Fruit fly (Drosophila melanogaster) whole organism, embryonic: ENCODE measurements around the gene CG13131.

Experiments
- ATbp ChIP-seq: fragments of 200-800 bp; sonication (Bioruptor generic); optimal IDR thresholded peaks from 2 replicates; lab custom pipeline; 2017; ENCODE audit warnings: missing biosample characterization, mild to moderate bottlenecking, missing genetic modification characterization, missing genetic modification reagents
- Asciz ChIP-seq: fragments of 200-800 bp; sonication (Bioruptor generic); optimal IDR thresholded peaks from 2 replicates; lab custom pipeline; 2017; ENCODE audit warnings: missing biosample characterization, mild to moderate bottlenecking, missing genetic modification characterization, missing genetic modification reagents
- BEAF-32 ChIP-seq: fragments of 200-800 bp; sonication (Bioruptor generic); optimal IDR thresholded peaks from 3 replicates; lab custom pipeline; 2017; ENCODE audit warnings: missing biosample characterization, missing genetic modification characterization, mild to moderate bottlenecking, moderate library complexity, missing genetic modification reagents
- CG10209 ChIP-seq: fragments of 200-800 bp; sonication (Bioruptor generic); optimal IDR thresholded peaks from 3 replicates; lab custom pipeline; 2017; ENCODE audit warnings: missing biosample characterization, mild to moderate bottlenecking, missing genetic modification characterization, missing genetic modification reagents
- CG10565 ChIP-seq: fragments of 200-800 bp; sonication (Bioruptor generic); optimal IDR thresholded peaks from 3 replicates; lab custom pipeline; 2016; ENCODE audit warnings: missing biosample characterization, mild to moderate bottlenecking, missing genetic modification characterization
- CG11398 ChIP-seq: fragments of 200-800 bp; sonication (Bioruptor generic); optimal IDR thresholded peaks from 2 replicates; lab custom pipeline; 2016; ENCODE audit warnings: missing biosample characterization, missing genetic modification characterization
- CG11695 ChIP-seq: fragments of 200-800 bp; sonication (Bioruptor generic); IDR thresholded peaks from 3 replicates; pipeline ENCODE4 v1.3.6; 2022; ENCODE audit warnings: missing biosample characterization, missing genetic modification characterization
- CG12155 ChIP-seq: fragments of 200-800 bp; sonication (Bioruptor generic); optimal IDR thresholded peaks from 3 replicates; lab custom pipeline; 2016; ENCODE audit warnings: missing biosample characterization, missing genetic modification characterization
- CG12391 ChIP-seq: fragments of 200-800 bp; sonication (Bioruptor generic); optimal IDR thresholded peaks from 3 replicates; lab custom pipeline; 2018; ENCODE audit warnings: missing biosample characterization, mild to moderate bottlenecking, missing genetic modification characterization, moderate library complexity
- CG12769 ChIP-seq: fragments of 200-800 bp; sonication (Bioruptor generic); optimal IDR thresholded peaks from 2 replicates; lab custom pipeline; 2019; ENCODE audit warnings: missing biosample characterization, mild to moderate bottlenecking, missing genetic modification characterization, moderate library complexity
- CG13296 ChIP-seq: fragments of 200-800 bp; sonication (Bioruptor generic); optimal IDR thresholded peaks from 3 replicates; lab custom pipeline; 2018; ENCODE audit warnings: missing biosample characterization, mild to moderate bottlenecking, missing genetic modification characterization
- CG14965 ChIP-seq: fragments of 200-800 bp; sonication (Bioruptor generic); optimal IDR thresholded peaks from 2 replicates; lab custom pipeline; 2016; ENCODE audit warnings: missing biosample characterization, missing genetic modification characterization, borderline replicate concordance
- CG15514 ChIP-seq: fragments of 200-800 bp; sonication (Bioruptor generic); optimal IDR thresholded peaks from 3 replicates; lab custom pipeline; 2017; ENCODE audit warnings: missing biosample characterization, missing genetic modification characterization, mild to moderate bottlenecking, moderate library complexity, missing genetic modification reagents
- CG17359 ChIP-seq: fragments of 200-800 bp; sonication (Bioruptor generic); optimal IDR thresholded peaks from 3 replicates; lab custom pipeline; 2018; ENCODE audit warnings: missing biosample characterization, mild to moderate bottlenecking, missing genetic modification characterization, moderate library complexity
- CG17829 ChIP-seq: fragments of 200-800 bp; optimal IDR thresholded peaks from 2 replicates; lab custom pipeline; 2019; ENCODE audit warnings: missing biosample characterization, mild to moderate bottlenecking, missing genetic modification characterization, moderate library complexity
- CG18262 ChIP-seq: fragments of 200-800 bp; optimal IDR thresholded peaks from 3 replicates; lab custom pipeline; 2019; ENCODE audit warnings: missing biosample characterization, mild to moderate bottlenecking, missing genetic modification characterization, moderate library complexity
- CG18476 ChIP-seq: fragments of 200-800 bp; sonication (Bioruptor generic); optimal IDR thresholded peaks from 2 replicates; lab custom pipeline; 2016; ENCODE audit warnings: missing biosample characterization, mild to moderate bottlenecking, missing genetic modification characterization
- CG32532 ChIP-seq: fragments of 200-800 bp; sonication (Bioruptor generic); IDR thresholded peaks from 2 replicates; pipeline ENCODE4 v1.3.6; 2022; ENCODE audit warnings: missing biosample characterization, missing genetic modification characterization
- CG32772 ChIP-seq: fragments of 200-800 bp; sonication (Bioruptor generic); IDR thresholded peaks from 2 replicates; pipeline ENCODE4 v1.3.6; 2022; ENCODE audit warnings: missing biosample characterization, missing genetic modification characterization
- CG4854 ChIP-seq: fragments of 200-800 bp; sonication (Bioruptor generic); optimal IDR thresholded peaks from 2 replicates; lab custom pipeline; 2016; ENCODE audit warnings: missing biosample characterization, missing genetic modification characterization, inconsistent platforms
- CG6689 ChIP-seq: fragments of 200-800 bp; sonication (Bioruptor generic); IDR thresholded peaks from 2 replicates; pipeline ENCODE4 v1.3.6; 2022; ENCODE audit warnings: missing biosample characterization, missing genetic modification characterization
- CG7372 ChIP-seq: fragments of 200-800 bp; sonication (Bioruptor generic); IDR thresholded peaks from 2 replicates; pipeline ENCODE4 v1.3.6; 2022; ENCODE audit warnings: missing biosample characterization, missing genetic modification characterization
- CG8290 ChIP-seq, 3 experiments: fragments of 200-800 bp; sonication (Bioruptor generic); optimal IDR thresholded peaks; 2 replicates each; lab custom pipeline; 2016 to 2019; ENCODE audit warnings: missing biosample characterization in 3 of 3, missing genetic modification characterization in 3 of 3, mild to moderate bottlenecking in 2 of 3, moderate library complexity in 1 of 3
- CG9727 ChIP-seq: fragments of 200-800 bp; sonication (Bioruptor generic); optimal IDR thresholded peaks from 3 replicates; lab custom pipeline; 2017; ENCODE audit warnings: missing biosample characterization, mild to moderate bottlenecking, missing genetic modification characterization
- Camta ChIP-seq: fragments of 200-800 bp; sonication (Bioruptor generic); optimal IDR thresholded peaks from 2 replicates; lab custom pipeline; 2016; ENCODE audit warnings: missing biosample characterization, missing genetic modification characterization
- D19A ChIP-seq: fragments of 200-800 bp; optimal IDR thresholded peaks from 3 replicates; lab custom pipeline; 2019; ENCODE audit warnings: missing biosample characterization, mild to moderate bottlenecking, missing genetic modification characterization, moderate library complexity
- Deaf1 ChIP-seq: fragments of 200-800 bp; optimal IDR thresholded peaks from 3 replicates; lab custom pipeline; 2019; ENCODE audit warnings: missing biosample characterization, mild to moderate bottlenecking, missing genetic modification characterization, moderate library complexity
- Dll ChIP-seq: fragments of 200-800 bp; sonication (Bioruptor generic); IDR thresholded peaks from 4 replicates; pipeline ENCODE4 v1.3.6; 2022; ENCODE audit warnings: missing biosample characterization, missing genetic modification characterization; ENCODE audit not compliant: partially characterized antibody
- Dref ChIP-seq: fragments of 200-800 bp; sonication (Bioruptor generic); IDR thresholded peaks from 2 replicates; pipeline ENCODE4 v1.3.6; 2022; ENCODE audit warnings: missing biosample characterization, missing genetic modification characterization
- Elba2 ChIP-seq: fragments of 200-800 bp; sonication (Bioruptor generic); optimal IDR thresholded peaks from 3 replicates; lab custom pipeline; 2016; ENCODE audit warnings: missing biosample characterization, missing genetic modification characterization
- MBD-R2 ChIP-seq: fragments of 200-800 bp; sonication (Bioruptor generic); IDR thresholded peaks from 2 replicates; pipeline ENCODE4 v1.3.6; 2022; ENCODE audit warnings: missing biosample characterization, missing genetic modification characterization
- Mad ChIP-seq: fragments of 200-800 bp; sonication (Bioruptor generic); optimal IDR thresholded peaks from 2 replicates; lab custom pipeline; 2016; ENCODE audit warnings: missing biosample characterization, missing genetic modification characterization
- Meics ChIP-seq: fragments of 200-800 bp; sonication (Bioruptor generic); optimal IDR thresholded peaks from 2 replicates; lab custom pipeline; 2017; ENCODE audit warnings: missing biosample characterization, mild to moderate bottlenecking, missing genetic modification characterization
- Ravus ChIP-seq: fragments of 200-800 bp; sonication (Bioruptor generic); IDR thresholded peaks from 2 replicates; pipeline ENCODE4 v1.3.6; 2022; ENCODE audit warnings: missing biosample characterization, missing genetic modification characterization
- Sox102F ChIP-seq: fragments of 200-800 bp; sonication (Bioruptor generic); optimal IDR thresholded peaks from 2 replicates; lab custom pipeline; 2018; ENCODE audit warnings: missing biosample characterization, mild to moderate bottlenecking, missing genetic modification characterization, moderate library complexity
- Trl ChIP-seq, 3 experiments: fragments of >200 bp in 2 of 3; fragments of 200-800 bp in 1 of 3; sonication (Bioruptor generic) in 1 of 3; optimal IDR thresholded peaks; 2 replicates in 1 of 3; 3 replicates in 2 of 3; lab custom pipeline; 2016 to 2017; ENCODE audit warnings: missing biosample characterization in 1 of 3, missing genetic modification characterization in 1 of 3
- bcd ChIP-seq: fragments of 200-800 bp; sonication (Bioruptor generic); optimal IDR thresholded peaks from 2 replicates; lab custom pipeline; 2017; ENCODE audit warnings: missing biosample characterization, mild to moderate bottlenecking, missing genetic modification characterization
- chinmo ChIP-seq: fragments of 200-800 bp; sonication (Bioruptor generic); IDR thresholded peaks from 4 replicates; pipeline ENCODE4 v1.3.6; 2022; ENCODE audit warnings: missing biosample characterization, missing genetic modification characterization; ENCODE audit not compliant: partially characterized antibody
- dmrt99B ChIP-seq: fragments of 200-800 bp; sonication (Bioruptor generic); optimal IDR thresholded peaks from 2 replicates; lab custom pipeline; 2018; ENCODE audit warnings: missing biosample characterization, mild to moderate bottlenecking, missing genetic modification characterization, moderate library complexity
- dysf ChIP-seq: fragments of 200-800 bp; sonication (Bioruptor generic); IDR thresholded peaks from 3 replicates; pipeline ENCODE4 v1.3.6; 2022; ENCODE audit warnings: missing biosample characterization, missing genetic modification characterization
- fd3F ChIP-seq: fragments of 200-800 bp; sonication (Bioruptor generic); optimal IDR thresholded peaks from 2 replicates; lab custom pipeline; 2018; ENCODE audit warnings: missing biosample characterization, mild to moderate bottlenecking, missing genetic modification characterization, moderate library complexity
- gsb-n ChIP-seq: fragments of 200-800 bp; sonication (Bioruptor generic); optimal IDR thresholded peaks from 3 replicates; lab custom pipeline; 2018; ENCODE audit warnings: missing biosample characterization, mild to moderate bottlenecking, missing genetic modification characterization
- h ChIP-seq: fragments of >200 bp; optimal IDR thresholded peaks from 2 replicates; lab custom pipeline; 2017
- hkb ChIP-seq, 2 experiments: fragments of 200-800 bp in 1 of 2; fragments of >200 bp in 1 of 2; sonication (Bioruptor generic) in 1 of 2; IDR thresholded peaks in 1 of 2; optimal IDR thresholded peaks in 1 of 2; 2 replicates each; pipeline versions ENCODE4 v1.3.6 to Lab custom; 2017 to 2022; ENCODE audit warnings: missing biosample characterization in 1 of 2, missing genetic modification characterization in 1 of 2
- kah ChIP-seq: fragments of 200-800 bp; sonication (Bioruptor generic); optimal IDR thresholded peaks from 2 replicates; lab custom pipeline; 2018; ENCODE audit warnings: missing biosample characterization, mild to moderate bottlenecking, missing genetic modification characterization
- mld ChIP-seq: fragments of 200-800 bp; sonication (Bioruptor generic); IDR thresholded peaks from 3 replicates; pipeline ENCODE4 v1.3.6; 2022; ENCODE audit warnings: missing biosample characterization, missing genetic modification characterization; ENCODE audit not compliant: partially characterized antibody
- ro ChIP-seq: fragments of 200-800 bp; sonication (Bioruptor generic); IDR thresholded peaks from 2 replicates; pipeline ENCODE4 v1.3.6; 2022; ENCODE audit warnings: missing biosample characterization, missing genetic modification characterization
- zfh1 ChIP-seq: fragments of 200-800 bp; sonication (Bioruptor generic); IDR thresholded peaks from 3 replicates; pipeline ENCODE4 v1.3.6; 2022; ENCODE audit warnings: missing biosample characterization, missing genetic modification characterization

Gene CG13131

dm6 chr2L:10061276-10061675, 44.0 kb upstream of the CG13131 start (continued):
- TF ChIP-seq CG9727 (GFP tag; lab: Kevin White, UChicago) (peak; percentile 14), Elba2 (GFP tag; lab: Kevin White, UChicago) (no peak), dysf (GFP tag; lab: Robert Waterston, UW) (peak; percentile 63; the same call in 2 of the 3 replicates), Dll (GFP tag; lab: Robert Waterston, UW) (no peak), CG10209 (peak; percentile 4), ro (no peak), zfh1 (no peak), hkb (optimal IDR thresholded peaks at IDR 0.05; lab: Kevin White, UChicago) (no peak), hkb (GFP tag; IDR thresholded peaks at IDR 0.05; lab: Robert Waterston, UW) (no peak; the same call in none of the 2 replicates), bcd (GFP tag; lab: Kevin White, UChicago) (peak; percentile 42), CG11695 (GFP tag; lab: Robert Waterston, UW) (peak; percentile 20; the same call in 1 of the 3 replicates), CG15514 (GFP tag; lab: Kevin White, UChicago) (peak; percentile 4), CG17829 (tag; lab: Kevin White, UChicago) (no peak), CG14965 (no peak), CG12155 (GFP tag; lab: Kevin White, UChicago) (peak; percentile 14), CG32772 (0 out of 2 replicates have a peak, but pooled peaks have one; percentile 7), Camta (GFP tag; lab: Kevin White, UChicago) (no peak), CG13296 (GFP tag; lab: Kevin White, UChicago) (peak; percentile 45), MBD-R2 (GFP tag; lab: Robert Waterston, UW) (no peak), Asciz (no peak), CG18476 (GFP tag; lab: Kevin White, UChicago) (no peak), CG12391 (peak; percentile 36), mld (GFP tag; lab: Robert Waterston, UW) (no peak), CG11398 (no peak), CG17359 (tag; lab: Kevin White, UChicago) (peak; percentile 25), Trl (optimal IDR thresholded peaks at IDR 0.05; lab: Kevin White, UChicago) (no peak), Trl (GFP tag; optimal IDR thresholded peaks at IDR 0.05; lab: Kevin White, UChicago) (no peak), Sox102F (GFP tag; lab: Kevin White, UChicago) (peak; percentile 52)
- TF ChIP-seq, all 482 proteins: peak for 81

dm6 chr2L:10060516-10060915, 43.3 kb upstream of the CG13131 start, which contains the start of gene Spn31A:
Gene Spn31A (plus strand): TSS chr2L:10060816.
- TF ChIP-seq CG8290 (GFP tag; optimal IDR thresholded peaks at IDR 0.05; lab: Kevin White, UChicago) (no peak), CG8290 (tag; optimal IDR thresholded peaks at IDR 0.05; lab: Kevin White, UChicago) (no peak), Deaf1 (peak; percentile 36), Mad (GFP tag; lab: Kevin White, UChicago) (no peak), CG12769 (tag; lab: Kevin White, UChicago) (peak; percentile 7), chinmo (GFP tag; lab: Robert Waterston, UW) (0 out of 4 replicates have a peak, but pooled peaks have one; percentile 16)

- TF ChIP-seq D19A, result peak; percentile 43
- peak; percentile 89 for TF ChIP-seq CG6689 (GFP tag; lab: Robert Waterston, UW)
- peak; percentile 87 for TF ChIP-seq CG18262 (tag; lab: Kevin White, UChicago)
- peak; percentile 79 for TF ChIP-seq dmrt99B
- TF ChIP-seq ATbp (GFP tag; lab: Kevin White, UChicago), result peak; percentile 67
- TF ChIP-seq CG32532 (GFP tag; lab: Robert Waterston, UW), result peak; percentile 62
- TF ChIP-seq kah (GFP tag; lab: Kevin White, UChicago), result no peak
- TF ChIP-seq Ravus (GFP tag; lab: Robert Waterston, UW), result peak; percentile 16; the same call in 1 of the 2 replicates
- TF ChIP-seq gsb-n (tag; lab: Kevin White, UChicago), result peak; percentile 67
- TF ChIP-seq bcd (GFP tag; lab: Kevin White, UChicago), result peak; percentile 63
- TF ChIP-seq Dref (GFP tag; lab: Robert Waterston, UW), result no peak
- TF ChIP-seq CG7372 (GFP tag; lab: Robert Waterston, UW), result peak; percentile 51; the same call in 1 of the 2 replicates
- TF ChIP-seq CG4854, result peak; percentile 17
- TF ChIP-seq CG10565, result no peak
- TF ChIP-seq BEAF-32 (GFP tag; lab: Kevin White, UChicago), result no peak
- TF ChIP-seq h (lab: Kevin White, UChicago), result no peak
- TF ChIP-seq fd3F (GFP tag; lab: Kevin White, UChicago), result peak; percentile 57
- peak; percentile 38 for TF ChIP-seq Meics (GFP tag; lab: Kevin White, UChicago)
Observed at dm6 chr2L:10057236-10057635, 40.0 kb upstream of the CG13131 start.
